Worm (Caenorhabditis elegans): ENCODE data around the gene F08D12.3.
A peak's percentile ranks its signal among the peaks of the same experiment; 100 is the strongest.

The F08D12.3 gene

DNA sequence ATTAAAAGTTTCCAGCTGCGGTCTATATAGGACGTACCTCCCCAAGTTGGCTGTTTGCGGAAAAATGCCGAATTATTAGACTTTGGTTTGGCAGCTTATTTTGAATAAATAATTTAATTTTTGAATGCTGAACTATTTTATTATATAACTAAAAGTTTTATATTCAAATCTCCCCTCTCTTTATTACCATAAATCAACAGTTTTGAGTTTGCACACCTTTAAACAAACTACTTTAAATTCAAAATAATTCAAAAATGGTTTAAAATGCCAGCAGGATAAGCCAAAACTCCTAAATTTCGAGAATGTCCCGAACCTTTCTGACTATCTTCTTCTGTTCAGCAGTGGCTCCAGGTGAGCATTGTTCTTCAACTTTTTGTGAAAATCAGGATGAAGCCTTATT is at the start of gene F08D12.3:
Gene F08D12.3 (plus strand): TSS at position 301 of the 400 bp plus-strand sequence.
- TF ChIP-seq sea-1 (GFP tag; conservative IDR thresholded peaks at IDR 0.05) (no peak), ets-7 (tag; optimal IDR thresholded peaks at IDR 0.05) (no peak), scrt-1 (GFP tag; IDR thresholded peaks at IDR 0.05) (no peak), tra-4 (tag; optimal IDR thresholded peaks at IDR 0.05) (no peak), hnd-1 (tag; optimal IDR thresholded peaks at IDR 0.05) (no peak), B0310.2 (tag; optimal IDR thresholded peaks at IDR 0.05) (no peak), hmg-4 (GFP tag; optimal IDR thresholded peaks at IDR 0.05) (no peak), tbx-11 (GFP tag; IDR thresholded peaks at IDR 0.05) (no peak), ceh-13 (GFP tag; optimal IDR thresholded peaks at IDR 0.05) (no peak), hmbx-1 (tag; optimal IDR thresholded peaks at IDR 0.05) (no peak)

DNA sequence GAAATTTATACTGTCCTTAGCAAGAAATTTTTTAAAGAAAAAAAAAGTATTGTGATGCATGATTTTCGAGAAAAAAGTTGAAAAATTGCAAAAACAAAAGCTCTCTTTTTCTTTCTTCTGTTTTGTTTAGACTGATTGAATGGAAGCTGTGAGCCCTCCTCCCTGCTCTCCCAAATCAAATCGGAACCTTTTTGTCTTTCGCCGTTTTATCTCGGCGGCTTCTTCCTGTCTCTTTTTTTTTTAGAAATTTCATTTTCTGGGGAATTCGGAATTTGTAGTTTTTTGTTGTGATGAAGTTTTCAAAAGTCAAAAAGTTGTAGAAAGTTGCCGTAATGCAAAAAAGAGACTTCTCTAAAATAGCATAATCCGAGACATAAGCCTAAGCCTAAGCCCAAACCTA is 48.7 kb upstream of the F08D12.3 start:
- TF ChIP-seq ets-7 (tag; optimal IDR thresholded peaks at IDR 0.05) = no peak
- TF ChIP-seq ceh-36 (tag; optimal IDR thresholded peaks at IDR 0.05) = no peak
- no peak for TF ChIP-seq aly-1 (tag; optimal IDR thresholded peaks at IDR 0.05)
- no peak for TF ChIP-seq tbx-11 (GFP tag; IDR thresholded peaks at IDR 0.05)

DNA sequence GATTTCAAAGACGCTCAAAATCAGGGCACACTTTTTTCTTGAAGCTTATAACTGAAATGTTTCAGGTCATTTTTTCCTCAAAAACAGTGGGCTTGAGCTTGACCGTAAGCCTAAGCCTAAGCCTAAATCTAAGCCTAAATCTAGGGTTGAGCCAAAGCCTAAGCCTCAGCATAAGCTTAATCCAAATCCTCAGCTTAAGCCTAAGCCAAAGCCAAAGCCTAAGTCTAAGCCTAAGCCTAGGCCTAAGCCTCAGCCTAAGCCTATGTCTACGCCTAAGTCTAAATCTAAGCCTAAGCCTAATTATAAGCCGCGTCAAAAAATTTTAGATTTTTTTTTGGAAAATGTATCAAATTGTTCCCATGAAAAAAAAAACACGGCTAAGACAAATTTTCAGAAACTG is 45.1 kb upstream of the F08D12.3 start:
- peak; percentile 66 for TF ChIP-seq ceh-36 (tag; optimal IDR thresholded peaks at IDR 0.05)
- TF ChIP-seq ets-7 (tag; optimal IDR thresholded peaks at IDR 0.05) = no peak

DNA sequence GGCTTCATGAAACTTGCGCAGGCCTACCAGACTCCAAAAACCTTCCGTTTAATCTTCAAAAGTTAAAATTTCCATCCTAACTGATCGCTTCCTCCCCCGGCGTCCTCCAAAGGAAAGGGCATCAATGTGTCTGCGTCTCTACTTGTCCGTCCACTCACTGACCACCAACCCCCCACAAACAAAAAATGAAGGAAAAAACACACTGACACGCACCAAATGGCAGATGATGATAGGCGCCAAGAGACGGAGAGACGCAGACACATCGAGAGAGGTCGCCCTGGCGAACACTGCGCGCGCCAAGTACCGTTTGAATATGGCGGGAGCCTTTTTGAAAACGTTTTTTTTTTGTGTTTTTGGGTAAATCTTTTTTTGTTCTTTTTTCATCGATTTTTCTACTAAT is 44.6 kb upstream of the F08D12.3 start:
- TF ChIP-seq ama-1 (optimal IDR thresholded peaks at IDR 0.05) = no peak
- 0 out of 2 replicates have a peak, but pooled peaks have one; percentile 27 for TF ChIP-seq scrt-1 (GFP tag; IDR thresholded peaks at IDR 0.05)

DNA sequence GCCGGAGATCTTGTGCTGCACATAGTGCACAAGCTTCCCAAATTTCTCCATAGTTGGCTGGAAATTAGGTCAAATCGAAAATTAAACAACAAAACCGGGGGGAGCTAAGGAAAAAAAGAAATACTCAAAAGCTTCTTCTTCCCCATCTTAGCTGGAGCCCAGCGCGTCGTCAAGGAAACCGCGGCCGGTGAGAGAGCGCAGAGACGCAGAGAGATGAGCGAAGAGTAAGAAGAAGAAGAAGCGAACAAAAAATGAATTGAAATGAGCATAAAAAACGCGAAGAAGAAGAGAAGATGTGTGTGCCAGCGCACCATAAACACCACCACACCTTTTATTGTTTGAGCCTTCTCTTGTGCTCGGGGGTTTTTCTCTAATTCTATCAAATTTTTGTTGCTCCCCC is 44.2 kb upstream of the F08D12.3 start, which contains the start of gene wdr-31:
Gene wdr-31 (minus strand): TSS at position 101 of the 400 bp plus-strand sequence.
- no peak for TF ChIP-seq F13C5.2 (tag; optimal IDR thresholded peaks at IDR 0.05)
- TF ChIP-seq tra-4 (tag; optimal IDR thresholded peaks at IDR 0.05) = no peak
- TF ChIP-seq hnd-1 (tag; optimal IDR thresholded peaks at IDR 0.05) = no peak
- no peak for TF ChIP-seq pes-1 (GFP tag; IDR thresholded peaks at IDR 0.05)
- no peak for TF ChIP-seq tbx-11 (GFP tag; IDR thresholded peaks at IDR 0.05)
- no peak for TF ChIP-seq scrt-1 (GFP tag; IDR thresholded peaks at IDR 0.05)
- TF ChIP-seq ceh-13 (GFP tag; optimal IDR thresholded peaks at IDR 0.05) = no peak
- no peak for TF ChIP-seq sea-1 (GFP tag; conservative IDR thresholded peaks at IDR 0.05)
- TF ChIP-seq B0310.2 (tag; optimal IDR thresholded peaks at IDR 0.05) = no peak
- no peak for TF ChIP-seq ceh-36 (tag; optimal IDR thresholded peaks at IDR 0.05)
- no peak for TF ChIP-seq flt-1 (GFP tag; IDR thresholded peaks at IDR 0.05)
- TF ChIP-seq tbx-37 (GFP tag; conservative IDR thresholded peaks at IDR 0.05) = no peak
- no peak for TF ChIP-seq ama-1 (optimal IDR thresholded peaks at IDR 0.05)
- no peak for TF ChIP-seq ets-7 (tag; optimal IDR thresholded peaks at IDR 0.05)
- TF ChIP-seq aly-1 (tag; optimal IDR thresholded peaks at IDR 0.05) = no peak

DNA sequence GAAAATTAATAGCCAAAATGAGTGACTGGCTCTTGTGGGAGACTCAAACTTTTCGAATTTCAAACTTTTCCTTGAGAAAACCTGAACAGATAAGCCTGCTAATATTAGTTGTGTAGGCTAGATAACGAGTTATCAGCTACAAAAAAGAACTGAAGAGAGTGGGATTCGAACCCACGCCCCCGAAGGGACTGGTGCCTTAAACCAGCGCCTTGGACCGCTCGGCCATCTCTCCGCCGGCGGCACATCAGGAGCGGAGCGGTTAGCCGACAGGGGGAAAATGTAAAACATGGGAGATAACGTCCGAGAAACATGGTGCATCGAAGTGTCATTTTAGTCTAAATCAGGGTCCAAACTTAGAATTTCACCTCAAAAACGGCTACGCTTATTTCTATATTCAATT is 43.7 kb upstream of the F08D12.3 start:
- TF ChIP-seq hmg-4 (GFP tag; optimal IDR thresholded peaks at IDR 0.05) (no peak), flt-1 (GFP tag; IDR thresholded peaks at IDR 0.05) (no peak), tra-4 (tag; optimal IDR thresholded peaks at IDR 0.05) (no peak), aly-1 (tag; optimal IDR thresholded peaks at IDR 0.05) (no peak), B0310.2 (tag; optimal IDR thresholded peaks at IDR 0.05) (no peak), ama-1 (optimal IDR thresholded peaks at IDR 0.05) (no peak), ceh-13 (GFP tag; optimal IDR thresholded peaks at IDR 0.05) (no peak), ceh-36 (tag; optimal IDR thresholded peaks at IDR 0.05) (no peak), sea-1 (GFP tag; conservative IDR thresholded peaks at IDR 0.05) (no peak), F13C5.2 (tag; optimal IDR thresholded peaks at IDR 0.05) (no peak), ets-7 (tag; optimal IDR thresholded peaks at IDR 0.05) (no peak), tbx-37 (GFP tag; conservative IDR thresholded peaks at IDR 0.05) (no peak), pes-1 (GFP tag; IDR thresholded peaks at IDR 0.05) (no peak), hnd-1 (tag; optimal IDR thresholded peaks at IDR 0.05) (no peak)

DNA sequence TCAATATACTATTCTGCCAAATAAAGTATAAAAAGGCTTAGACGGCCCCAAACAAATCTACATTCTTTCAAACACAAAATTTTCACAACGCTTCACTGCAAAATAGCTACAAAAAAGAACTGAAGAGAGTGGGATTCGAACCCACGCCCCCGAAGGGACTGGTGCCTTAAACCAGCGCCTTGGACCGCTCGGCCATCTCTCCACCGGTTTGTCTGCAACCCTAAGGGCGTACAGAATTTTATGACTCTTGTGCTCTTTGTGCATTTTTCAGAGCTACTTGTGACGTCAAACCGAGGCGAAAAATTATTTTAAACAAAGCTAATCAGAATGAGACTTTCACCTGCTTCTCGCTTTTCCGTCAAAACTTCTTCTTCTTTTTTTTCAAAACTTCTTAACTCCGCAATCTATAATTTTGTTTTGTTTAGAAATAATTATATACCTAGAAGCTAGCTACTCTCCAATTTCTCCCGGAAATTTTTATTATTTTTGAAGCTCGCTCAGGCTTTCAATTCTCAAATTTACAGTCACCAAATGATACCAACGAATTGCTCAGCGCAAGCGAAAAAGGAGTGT is 43.1 kb upstream of the F08D12.3 start, which contains the start of gene T05A8.8:
Gene T05A8.8 (plus strand): TSS at position 523 of the 573 bp plus-strand sequence.
- TF ChIP-seq hmg-4 (GFP tag; optimal IDR thresholded peaks at IDR 0.05) (no peak), B0310.2 (tag; optimal IDR thresholded peaks at IDR 0.05) (no peak), tbx-37 (GFP tag; conservative IDR thresholded peaks at IDR 0.05) (no peak), flt-1 (GFP tag; IDR thresholded peaks at IDR 0.05) (no peak)

DNA sequence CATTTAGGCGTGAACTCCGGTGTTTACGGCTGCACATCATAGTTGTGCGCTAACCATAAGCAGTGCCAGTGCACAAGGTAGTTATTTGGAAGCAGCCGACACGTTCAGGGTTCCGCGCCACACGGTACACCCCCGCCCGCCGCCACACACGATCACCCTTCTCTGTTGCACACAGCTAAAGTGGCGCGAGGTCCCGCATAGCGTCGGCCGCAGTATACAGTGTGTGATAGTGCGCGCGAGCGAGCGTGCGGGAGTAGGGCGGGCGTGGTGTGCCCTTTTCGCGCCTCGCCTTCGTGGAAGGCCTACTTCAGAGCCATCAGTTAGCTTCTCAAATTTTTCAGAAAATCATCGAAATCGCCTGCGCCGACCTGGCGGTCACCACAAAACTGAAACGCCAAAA is 42.4 kb upstream of the F08D12.3 start:
- no peak for TF ChIP-seq sea-1 (GFP tag; conservative IDR thresholded peaks at IDR 0.05)
- TF ChIP-seq tbx-37 (GFP tag; conservative IDR thresholded peaks at IDR 0.05) = no peak
- TF ChIP-seq scrt-1 (GFP tag; IDR thresholded peaks at IDR 0.05) = no peak
- TF ChIP-seq tra-4 (tag; optimal IDR thresholded peaks at IDR 0.05) = no peak
- no peak for TF ChIP-seq B0310.2 (tag; optimal IDR thresholded peaks at IDR 0.05)
- TF ChIP-seq ama-1 (optimal IDR thresholded peaks at IDR 0.05) = no peak
- TF ChIP-seq aly-1 (tag; optimal IDR thresholded peaks at IDR 0.05) = no peak
- TF ChIP-seq F13C5.2 (tag; optimal IDR thresholded peaks at IDR 0.05) = no peak

DNA sequence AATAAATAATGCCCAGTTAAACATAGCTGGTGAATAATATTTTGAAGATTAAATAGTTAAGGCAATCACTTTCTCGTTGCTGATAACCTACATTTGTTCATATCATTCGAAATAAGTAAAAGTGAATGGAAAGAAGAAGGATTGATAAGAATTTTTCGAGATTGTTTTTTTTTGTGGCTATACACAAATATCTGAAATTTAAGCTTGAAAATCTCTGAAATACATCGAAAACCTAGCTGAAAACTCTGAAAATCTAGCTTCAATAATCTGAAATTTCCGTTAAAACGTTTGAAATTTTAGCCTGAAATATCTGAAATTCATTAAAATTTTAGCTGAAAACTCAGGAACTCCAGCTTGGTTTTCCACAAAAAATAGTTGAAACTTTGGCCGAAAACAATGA is 39.7 kb upstream of the F08D12.3 start, which contains the start of gene T05A8.6:
Gene T05A8.6 (minus strand): TSS at position 101 of the 400 bp plus-strand sequence.
- TF ChIP-seq sea-1 (GFP tag; conservative IDR thresholded peaks at IDR 0.05) (no peak), ceh-13 (GFP tag; optimal IDR thresholded peaks at IDR 0.05) (no peak), hmg-4 (GFP tag; optimal IDR thresholded peaks at IDR 0.05) (no peak), B0310.2 (tag; optimal IDR thresholded peaks at IDR 0.05) (no peak), flt-1 (GFP tag; IDR thresholded peaks at IDR 0.05) (no peak), pes-1 (GFP tag; IDR thresholded peaks at IDR 0.05) (no peak), ceh-36 (tag; optimal IDR thresholded peaks at IDR 0.05) (no peak), tbx-11 (GFP tag; IDR thresholded peaks at IDR 0.05) (no peak), hnd-1 (tag; optimal IDR thresholded peaks at IDR 0.05) (no peak)
